Worm (Caenorhabditis elegans): ENCODE results near the gene nhr-52.

- TF ChIP-seq hnd-1 (tag; optimal IDR thresholded peaks at IDR 0.05) (no peak), ama-1 (optimal IDR thresholded peaks at IDR 0.05) (no peak), F13C5.2 (tag; optimal IDR thresholded peaks at IDR 0.05) (no peak), scrt-1 (GFP tag; IDR thresholded peaks at IDR 0.05) (no peak), flt-1 (GFP tag; IDR thresholded peaks at IDR 0.05) (no peak), hmbx-1 (tag; optimal IDR thresholded peaks at IDR 0.05) (no peak), pes-1 (GFP tag; IDR thresholded peaks at IDR 0.05) (no peak)
Measured at ce11 chrV:15704745-15705144, 27.4 kb downstream of the nhr-52 start, which contains the start of gene twk-34.
